Fruit fly (Drosophila melanogaster) whole organism, embryonic: ENCODE results near the gene CG46059.
A peak's percentile ranks its signal among the peaks of the same experiment; 100 is the strongest.

Experiments
- CG11504 ChIP-seq: fragments of 200-800 bp; sonication (Bioruptor generic); optimal IDR thresholded peaks from 3 replicates; lab custom pipeline; 2019; ENCODE audit warnings: missing biosample characterization, mild to moderate bottlenecking, missing genetic modification characterization, moderate library complexity
- CG12391 ChIP-seq: fragments of 200-800 bp; sonication (Bioruptor generic); optimal IDR thresholded peaks from 3 replicates; lab custom pipeline; 2018; ENCODE audit warnings: missing biosample characterization, mild to moderate bottlenecking, missing genetic modification characterization, moderate library complexity
- CG12769 ChIP-seq: fragments of 200-800 bp; sonication (Bioruptor generic); optimal IDR thresholded peaks from 2 replicates; lab custom pipeline; 2019; ENCODE audit warnings: missing biosample characterization, mild to moderate bottlenecking, missing genetic modification characterization, moderate library complexity
- CG13894 ChIP-seq: fragments of 200-800 bp; sonication (Bioruptor generic); optimal IDR thresholded peaks from 3 replicates; lab custom pipeline; 2018; ENCODE audit warnings: missing biosample characterization, mild to moderate bottlenecking, missing genetic modification characterization, moderate library complexity
- CG14014 ChIP-seq: fragments of 200-800 bp; sonication (Bioruptor generic); IDR thresholded peaks from 2 replicates; pipeline ENCODE4 v1.3.6; 2022; ENCODE audit warnings: missing biosample characterization, missing genetic modification characterization
- CG15269 ChIP-seq: fragments of 200-800 bp; sonication (Bioruptor generic); optimal IDR thresholded peaks from 2 replicates; lab custom pipeline; 2018; ENCODE audit warnings: missing biosample characterization, mild to moderate bottlenecking, missing genetic modification characterization, moderate library complexity
- CG15601 ChIP-seq: fragments of 200-800 bp; sonication (Bioruptor generic); optimal IDR thresholded peaks from 3 replicates; lab custom pipeline; 2019; ENCODE audit warnings: missing biosample characterization, mild to moderate bottlenecking, missing genetic modification characterization, moderate library complexity
- CG1603 ChIP-seq: fragments of 200-800 bp; sonication (Bioruptor generic); optimal IDR thresholded peaks from 2 replicates; lab custom pipeline; 2019; ENCODE audit warnings: missing biosample characterization, mild to moderate bottlenecking, missing genetic modification characterization, moderate library complexity
- CG17361 ChIP-seq: fragments of 200-800 bp; sonication (Bioruptor generic); IDR thresholded peaks from 3 replicates; pipeline ENCODE4 v1.3.6; 2022; ENCODE audit warnings: missing biosample characterization, missing genetic modification characterization
- CG18262 ChIP-seq: fragments of 200-800 bp; optimal IDR thresholded peaks from 3 replicates; lab custom pipeline; 2019; ENCODE audit warnings: missing biosample characterization, mild to moderate bottlenecking, missing genetic modification characterization, moderate library complexity
- CG18764 ChIP-seq: fragments of 200-800 bp; sonication (Bioruptor generic); optimal IDR thresholded peaks from 3 replicates; lab custom pipeline; 2016; ENCODE audit warnings: missing biosample characterization, missing genetic modification characterization
- CG2129 ChIP-seq: fragments of 200-800 bp; sonication (Bioruptor generic); IDR thresholded peaks from 2 replicates; pipeline ENCODE4 v1.3.6; 2022; ENCODE audit warnings: missing biosample characterization, missing genetic modification characterization; ENCODE audit not compliant: partially characterized antibody
- CG2712 ChIP-seq: fragments of 200-800 bp; optimal IDR thresholded peaks from 3 replicates; lab custom pipeline; 2019; ENCODE audit warnings: missing biosample characterization, mild to moderate bottlenecking, missing genetic modification characterization, moderate library complexity
- CG30403 ChIP-seq: fragments of 200-800 bp; sonication (Bioruptor generic); optimal IDR thresholded peaks from 3 replicates; lab custom pipeline; 2016; ENCODE audit warnings: missing biosample characterization, missing genetic modification characterization
- CG4730 ChIP-seq: fragments of 200-800 bp; sonication (Bioruptor generic); IDR thresholded peaks from 2 replicates; pipeline ENCODE4 v1.3.6; 2022; ENCODE audit warnings: missing biosample characterization, missing genetic modification characterization
- CG5245 ChIP-seq: fragments of 200-800 bp; sonication (Bioruptor generic); optimal IDR thresholded peaks from 3 replicates; lab custom pipeline; 2016; ENCODE audit warnings: missing biosample characterization, missing genetic modification characterization
- CG8924 ChIP-seq: fragments of 200-800 bp; optimal IDR thresholded peaks from 3 replicates; lab custom pipeline; 2019; ENCODE audit warnings: missing biosample characterization, mild to moderate bottlenecking, missing genetic modification characterization, moderate library complexity
- CoRest ChIP-seq: fragments of 200-800 bp; sonication (Bioruptor generic); optimal IDR thresholded peaks from 3 replicates; lab custom pipeline; 2018; ENCODE audit warnings: missing biosample characterization, mild to moderate bottlenecking, missing genetic modification characterization, moderate library complexity
- Dad ChIP-seq: fragments of 200-800 bp; sonication (Bioruptor generic); optimal IDR thresholded peaks from 3 replicates; lab custom pipeline; 2016; ENCODE audit warnings: missing biosample characterization, missing genetic modification characterization
- Gsc ChIP-seq: fragments of 200-800 bp; sonication (Bioruptor generic); IDR thresholded peaks from 2 replicates; pipeline ENCODE4 v1.3.6; 2022; ENCODE audit warnings: missing biosample characterization, missing genetic modification characterization
- Hmr ChIP-seq: fragments of 200-800 bp; sonication (Bioruptor generic); optimal IDR thresholded peaks from 3 replicates; lab custom pipeline; 2017; ENCODE audit warnings: mild to moderate bottlenecking, missing biosample characterization, missing genetic modification reagents, missing genetic modification characterization
- Hsf ChIP-seq: fragments of 200-800 bp; sonication (Bioruptor generic); optimal IDR thresholded peaks from 3 replicates; lab custom pipeline; 2016; ENCODE audit warnings: missing biosample characterization, missing genetic modification characterization
- Oli ChIP-seq: fragments of 200-800 bp; sonication (Bioruptor generic); optimal IDR thresholded peaks from 2 replicates; lab custom pipeline; 2018; ENCODE audit warnings: missing biosample characterization, mild to moderate bottlenecking, missing genetic modification characterization, moderate library complexity
- PHDP ChIP-seq: fragments of 200-800 bp; sonication (Bioruptor generic); optimal IDR thresholded peaks from 3 replicates; lab custom pipeline; 2018; ENCODE audit warnings: missing biosample characterization, mild to moderate bottlenecking, missing genetic modification characterization, moderate library complexity
- Ptx1 ChIP-seq: fragments of 200-800 bp; sonication (Bioruptor generic); IDR thresholded peaks from 2 replicates; pipeline ENCODE4 v1.3.6; 2022; ENCODE audit warnings: missing biosample characterization, missing genetic modification characterization
- Rx ChIP-seq: fragments of 200-800 bp; sonication (Bioruptor generic); IDR thresholded peaks from 2 replicates; pipeline ENCODE4 v1.3.6; 2022; ENCODE audit warnings: missing biosample characterization, missing genetic modification characterization
- Tbp ChIP-seq: fragments of >200 bp; optimal IDR thresholded peaks from 2 replicates; lab custom pipeline; 2018; ENCODE audit warnings: missing biosample characterization, missing genetic modification characterization
- Xbp1 ChIP-seq: fragments of 200-800 bp; sonication (Bioruptor generic); optimal IDR thresholded peaks from 3 replicates; lab custom pipeline; 2016; ENCODE audit warnings: missing biosample characterization, mild to moderate bottlenecking, missing genetic modification characterization
- Xrp1 ChIP-seq: fragments of 200-800 bp; sonication (Bioruptor generic); IDR thresholded peaks from 2 replicates; pipeline ENCODE4 v1.3.6; 2022; ENCODE audit warnings: missing biosample characterization, missing genetic modification characterization
- abd-A ChIP-seq: fragments of 200-800 bp; sonication (Bioruptor generic); optimal IDR thresholded peaks from 3 replicates; lab custom pipeline; 2019; ENCODE audit warnings: missing biosample characterization, mild to moderate bottlenecking, missing genetic modification characterization, moderate library complexity
- cg ChIP-seq: fragments of 200-800 bp; sonication (Bioruptor generic); optimal IDR thresholded peaks from 3 replicates; lab custom pipeline; 2019; ENCODE audit warnings: missing biosample characterization, mild to moderate bottlenecking, missing genetic modification characterization, moderate library complexity
- chinmo ChIP-seq: fragments of 200-800 bp; sonication (Bioruptor generic); IDR thresholded peaks from 4 replicates; pipeline ENCODE4 v1.3.6; 2022; ENCODE audit warnings: missing biosample characterization, missing genetic modification characterization; ENCODE audit not compliant: partially characterized antibody
- croc ChIP-seq: fragments of 200-800 bp; sonication (Bioruptor generic); conservative IDR thresholded peaks from 3 replicates; pipeline ENCODE4 v1.3.6; 2022; ENCODE audit warnings: missing biosample characterization, missing genetic modification characterization
- fd3F ChIP-seq: fragments of 200-800 bp; sonication (Bioruptor generic); optimal IDR thresholded peaks from 2 replicates; lab custom pipeline; 2018; ENCODE audit warnings: missing biosample characterization, mild to moderate bottlenecking, missing genetic modification characterization, moderate library complexity
- fd64A ChIP-seq: fragments of 200-800 bp; sonication (Bioruptor generic); optimal IDR thresholded peaks from 3 replicates; lab custom pipeline; 2018; ENCODE audit warnings: missing biosample characterization, mild to moderate bottlenecking, missing genetic modification characterization
- gce ChIP-seq: fragments of 200-800 bp; sonication (Bioruptor generic); IDR thresholded peaks from 3 replicates; pipeline ENCODE4 v1.3.6; 2022; ENCODE audit warnings: missing biosample characterization, missing genetic modification characterization
- gcm ChIP-seq: fragments of 200-800 bp; sonication (Bioruptor generic); optimal IDR thresholded peaks from 2 replicates; lab custom pipeline; 2019; ENCODE audit warnings: missing biosample characterization, mild to moderate bottlenecking, missing genetic modification characterization, moderate library complexity
- kni ChIP-seq: fragments of 200-800 bp; sonication (Bioruptor generic); optimal IDR thresholded peaks from 3 replicates; lab custom pipeline; 2017; ENCODE audit warnings: mild to moderate bottlenecking, missing biosample characterization, missing genetic modification reagents, missing genetic modification characterization
- lov ChIP-seq, 2 experiments: fragments of 200-800 bp in 1 of 2; fragments of >200 bp in 1 of 2; sonication (Bioruptor generic) in 1 of 2; IDR thresholded peaks in 1 of 2; optimal IDR thresholded peaks in 1 of 2; 2 replicates in 1 of 2; 3 replicates in 1 of 2; pipeline versions ENCODE4 v1.3.6 to Lab custom; 2017 to 2022; ENCODE audit warnings: missing biosample characterization in 1 of 2, missing genetic modification characterization in 1 of 2
- maf-S ChIP-seq: fragments of 200-800 bp; sonication (Bioruptor generic); optimal IDR thresholded peaks from 2 replicates; lab custom pipeline; 2016; ENCODE audit warnings: missing biosample characterization, missing genetic modification characterization
- nmo ChIP-seq: fragments of 200-800 bp; sonication (Bioruptor generic); optimal IDR thresholded peaks from 2 replicates; lab custom pipeline; 2018; ENCODE audit warnings: missing biosample characterization, mild to moderate bottlenecking, missing genetic modification characterization, moderate library complexity
- onecut ChIP-seq: fragments of 200-800 bp; sonication (Bioruptor generic); IDR thresholded peaks from 2 replicates; pipeline ENCODE4 v1.3.6; 2022; ENCODE audit warnings: missing biosample characterization, missing genetic modification characterization
- p53 ChIP-seq: fragments of 200-800 bp; sonication (Bioruptor generic); optimal IDR thresholded peaks from 2 replicates; lab custom pipeline; 2016; ENCODE audit warnings: missing biosample characterization, missing genetic modification characterization
- phol ChIP-seq: fragments of 200-800 bp; sonication (Bioruptor generic); optimal IDR thresholded peaks from 3 replicates; lab custom pipeline; 2018; ENCODE audit warnings: missing biosample characterization, mild to moderate bottlenecking, missing genetic modification characterization, moderate library complexity
- prd ChIP-seq, 3 experiments: fragments of >200 bp in 2 of 3; fragments of 200-800 bp in 1 of 3; sonication (Bioruptor generic) in 1 of 3; optimal IDR thresholded peaks in 2 of 3; IDR thresholded peaks in 1 of 3; 2 replicates in 2 of 3; 3 replicates in 1 of 3; pipeline versions ENCODE4 v1.3.6 to Lab custom; 2017 to 2022; ENCODE audit warnings: missing biosample characterization in 1 of 3, missing genetic modification characterization in 1 of 3
- salm ChIP-seq: fragments of 200-800 bp; sonication (Bioruptor generic); optimal IDR thresholded peaks from 2 replicates; lab custom pipeline; 2018; ENCODE audit warnings: missing biosample characterization, mild to moderate bottlenecking, missing genetic modification characterization
- sens ChIP-seq: fragments of 200-800 bp; sonication (Bioruptor generic); peaks from one replicate; lab custom pipeline; 2016; ENCODE audit warnings: missing biosample characterization, missing genetic modification characterization
- seq ChIP-seq: fragments of 200-800 bp; sonication (Bioruptor generic); IDR thresholded peaks from 2 replicates; pipeline ENCODE4 v1.3.6; 2022; ENCODE audit warnings: missing biosample characterization, missing genetic modification characterization

The CG46059 gene

dm6 chr2L:19138361-19139041, 45.1 kb downstream of the CG46059 start (continued):
- TF ChIP-seq CG12769 (no peak), CG18262 (peak; percentile 42), CG5245 (GFP tag; lab: Kevin White, UChicago) (no peak), seq (GFP tag; lab: Robert Waterston, UW) (no peak; the same call in 1 of the 2 replicates), Xrp1 (GFP tag; lab: Robert Waterston, UW) (peak; percentile 19; the same call in 1 of the 2 replicates), Tbp (no peak), maf-S (GFP tag; lab: Kevin White, UChicago) (no peak), onecut (peak; percentile 48), cg (GFP tag; lab: Kevin White, UChicago) (peak; percentile 79), nmo (peak; percentile 9), CG17361 (GFP tag; lab: Robert Waterston, UW) (peak; percentile 41; the same call in 1 of the 3 replicates), CG4730 (no peak), CG11504 (tag; lab: Kevin White, UChicago) (peak; percentile 62), CG1603 (tag; lab: Kevin White, UChicago) (peak; percentile 8), sens (no peak), gcm (GFP tag; lab: Kevin White, UChicago) (peak; percentile 17), CG13894 (peak; percentile 14), kni (GFP tag; lab: Kevin White, UChicago) (peak; percentile 13), CG2712 (peak; percentile 47), CG30403 (GFP tag; lab: Kevin White, UChicago) (peak; percentile 13), lov (optimal IDR thresholded peaks at IDR 0.05; lab: Kevin White, UChicago) (no peak), lov (GFP tag; IDR thresholded peaks at IDR 0.05; lab: Robert Waterston, UW) (peak; percentile 32; the same call in 1 of the 3 replicates), CoRest (peak; percentile 29), CG14014 (GFP tag; lab: Robert Waterston, UW) (no peak), Oli (tag; lab: Kevin White, UChicago) (peak; percentile 30), chinmo (GFP tag; lab: Robert Waterston, UW) (0 out of 4 replicates have a peak, but pooled peaks have one; percentile 38), fd64A (GFP tag; lab: Kevin White, UChicago) (no peak), CG8924 (no peak), p53 (no peak), Dad (no peak), CG18764 (GFP tag; lab: Kevin White, UChicago) (no peak), CG2129 (no peak), gce (GFP tag; lab: Robert Waterston, UW) (no peak), CG15601 (peak; percentile 45), Ptx1 (GFP tag; lab: Robert Waterston, UW) (no peak), Rx (GFP tag; lab: Robert Waterston, UW) (no peak), PHDP (tag; lab: Kevin White, UChicago) (peak; percentile 2), Hsf (GFP tag; lab: Kevin White, UChicago) (no peak), croc (GFP tag; lab: Robert Waterston, UW) (no peak), phol (tag; lab: Kevin White, UChicago) (peak; percentile 44), CG15269 (tag; lab: Kevin White, UChicago) (peak; percentile 19), Gsc (GFP tag; lab: Robert Waterston, UW) (no peak), salm (no peak), CG12391 (tag; lab: Kevin White, UChicago) (peak; percentile 20), prd (optimal IDR thresholded peaks at IDR 0.05; lab: Kevin White, UChicago) (no peak), prd (GFP tag; IDR thresholded peaks at IDR 0.05; lab: Robert Waterston, UW) (no peak), abd-A (tag; lab: Kevin White, UChicago) (peak; percentile 57), Xbp1 (GFP tag; lab: Kevin White, UChicago) (peak; percentile 12), fd3F (GFP tag; lab: Kevin White, UChicago) (no peak), Hmr (GFP tag; lab: Kevin White, UChicago) (peak; percentile 43)
